Worm (Caenorhabditis elegans) whole organism, L3 larva: ENCODE measurements around the gene clec-229.

Experiments used
- ceh-28 ChIP-seq: fragments of 150-350 bp; optimal IDR thresholded peaks from 2 replicates; lab custom pipeline; 2014; ENCODE audit warnings: missing biosample characterization, missing genetic modification reagents, missing genetic modification characterization
- elt-3 ChIP-seq, 3 experiments: fragments of 150-350 bp in 1 of 3; sonication (generic microtip) in 2 of 3; optimal IDR thresholded peaks; 2 replicates in 2 of 3; 4 replicates in 1 of 3; lab custom pipeline; 2014 to 2017; ENCODE audit warnings: missing biosample characterization in 3 of 3, missing genetic modification characterization in 3 of 3
- lin-39 ChIP-seq: fragments of 150-350 bp; optimal IDR thresholded peaks from 2 replicates; lab custom pipeline; 2018; ENCODE audit warnings: missing biosample characterization, missing genetic modification reagents, missing genetic modification characterization
- nhr-12 ChIP-seq: fragments of 150-350 bp; optimal IDR thresholded peaks from 2 replicates; lab custom pipeline; 2014; ENCODE audit warnings: missing biosample characterization, missing genetic modification characterization
- nhr-25 ChIP-seq: sonication (generic microtip); optimal IDR thresholded peaks from 2 replicates; lab custom pipeline; 2017; ENCODE audit warnings: missing biosample characterization, missing genetic modification characterization
- sea-2 ChIP-seq: fragments of 150-350 bp; sonication (generic microtip); optimal IDR thresholded peaks from 4 replicates; lab custom pipeline; 2014; ENCODE audit warnings: missing biosample characterization, missing genetic modification reagents, missing genetic modification characterization
- unc-39 ChIP-seq: sonication (generic microtip); optimal IDR thresholded peaks from 4 replicates; lab custom pipeline; 2017; ENCODE audit warnings: missing biosample characterization, missing genetic modification characterization

ce11 chrV:15367770-15368169 is 26.5 kb upstream of the clec-229 start:
- TF ChIP-seq ceh-28 (tag; lab: Kevin White, UChicago) = no peak
- no peak for TF ChIP-seq nhr-12
- TF ChIP-seq unc-39 (tag; lab: Kevin White, UChicago) = no peak
- no peak for TF ChIP-seq elt-3 (tag; optimal IDR thresholded peaks at IDR 0.05; lab: Kevin White, UChicago)
- TF ChIP-seq nhr-25 (tag; lab: Kevin White, UChicago) = no peak
- no peak for TF ChIP-seq lin-39 (tag; lab: Kevin White, UChicago)
- TF ChIP-seq sea-2 (GFP tag; lab: Kevin White, UChicago) = no peak
